Worm (Caenorhabditis elegans): ENCODE data around the gene C50C3.5.

DNA sequence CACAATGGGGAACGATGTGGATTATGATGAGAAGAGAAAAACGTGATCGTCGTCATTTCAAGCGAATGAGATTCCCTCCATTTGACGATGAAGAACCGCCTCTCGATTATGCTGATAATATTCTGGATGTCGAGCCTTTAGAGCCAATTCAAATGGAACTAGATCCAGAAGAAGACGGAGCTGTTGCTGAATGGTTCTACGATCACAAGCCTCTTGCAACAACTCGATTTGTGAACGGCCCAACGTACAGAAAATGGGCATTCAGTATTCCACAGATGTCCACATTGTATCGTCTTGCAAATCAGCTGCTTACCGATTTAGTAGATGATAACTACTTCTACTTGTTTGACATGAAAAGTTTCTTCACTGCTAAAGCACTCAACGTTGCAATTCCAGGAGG, 14.3 kb upstream of the C50C3.5 start:
- no peak for TF ChIP-seq syd-9 (tag; optimal IDR thresholded peaks at IDR 0.05)
- TF ChIP-seq mec-3 (tag; optimal IDR thresholded peaks at IDR 0.05; ENCODE audit: borderline replicate concordance), result no peak
- TF ChIP-seq pha-4 (tag; optimal IDR thresholded peaks at IDR 0.05), result no peak
- TF ChIP-seq sox-4 (tag; optimal IDR thresholded peaks at IDR 0.05), result no peak
- no peak for TF ChIP-seq ceh-18 (tag; optimal IDR thresholded peaks at IDR 0.05)
- TF ChIP-seq ahr-1 (tag; optimal IDR thresholded peaks at IDR 0.05), result no peak

All from whole organism, late embryonic.